Fruit fly (Drosophila melanogaster): ENCODE data around the gene Mcr.

Gene Mcr

DNA sequence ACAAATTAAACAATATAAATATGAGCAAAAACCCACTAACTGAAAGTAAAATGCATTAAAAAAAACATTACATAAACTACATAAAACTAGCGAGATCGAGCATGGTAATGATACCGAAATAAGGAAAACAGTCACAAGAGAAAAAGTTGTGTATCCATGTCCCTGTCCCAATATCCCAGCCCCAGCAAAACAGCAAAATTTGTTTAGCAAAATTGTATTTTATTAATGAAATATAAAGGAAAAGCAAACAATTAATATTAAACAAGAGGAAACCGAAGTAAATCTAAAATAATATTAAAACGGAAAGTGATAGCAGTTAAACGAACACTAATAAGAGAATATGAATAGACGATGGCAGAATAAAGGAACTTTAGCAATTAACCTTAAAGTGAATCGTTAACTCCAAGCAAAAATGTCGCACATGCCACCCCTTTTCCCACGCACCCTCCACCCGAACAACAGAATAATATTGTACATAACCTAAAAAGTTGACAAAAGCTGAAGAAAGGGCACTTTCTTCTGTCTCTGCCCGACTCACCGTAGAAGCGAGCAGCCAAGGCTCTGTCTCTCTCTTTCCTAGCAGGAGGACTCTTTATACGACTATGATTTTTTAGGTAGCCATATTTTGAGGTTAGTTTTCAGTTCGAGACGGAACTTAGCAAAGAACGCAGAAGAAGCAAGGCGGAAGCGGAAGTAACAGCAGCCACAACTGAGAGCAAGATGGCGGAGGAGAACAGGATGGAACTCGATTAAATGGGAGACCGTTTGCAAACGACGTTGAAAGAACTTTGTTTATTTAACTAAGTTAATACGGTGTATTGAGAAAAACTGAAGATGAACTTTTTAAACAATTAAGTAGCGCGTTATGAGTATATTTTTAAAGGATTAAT is 28.0 kb upstream of the Mcr start:
- no peak for TF ChIP-seq Mio (GFP tag; optimal IDR thresholded peaks at IDR 0.05)
- no peak for TF ChIP-seq pan (optimal IDR thresholded peaks at IDR 0.05)
- TF ChIP-seq brk (GFP tag; optimal IDR thresholded peaks at IDR 0.05) = no peak
- TF ChIP-seq OdsH (GFP tag; optimal IDR thresholded peaks at IDR 0.05) = no peak
- TF ChIP-seq HLH106 (tag; optimal IDR thresholded peaks at IDR 0.05) = no peak
- no peak for TF ChIP-seq dl (GFP tag; optimal IDR thresholded peaks at IDR 0.05; ENCODE audit: insufficient read depth in 1 of 2, partially characterized antibody in 2 of 2)
- TF ChIP-seq Myc (optimal IDR thresholded peaks at IDR 0.05) = no peak
- no peak for TF ChIP-seq br (GFP tag; optimal IDR thresholded peaks at IDR 0.05)
- TF ChIP-seq jim (GFP tag; optimal IDR thresholded peaks at IDR 0.05) = no peak
- no peak for TF ChIP-seq Rel (GFP tag; optimal IDR thresholded peaks at IDR 0.05)
- no peak for TF ChIP-seq Rel (tag; optimal IDR thresholded peaks at IDR 0.05)
- no peak for TF ChIP-seq Hnf4 (GFP tag; optimal IDR thresholded peaks at IDR 0.05)
- TF ChIP-seq sage (GFP tag; optimal IDR thresholded peaks at IDR 0.05) = no peak
- no peak for TF ChIP-seq Vsx2 (GFP tag; optimal IDR thresholded peaks at IDR 0.05; ENCODE audit: partially characterized antibody)
- no peak for TF ChIP-seq Jra (GFP tag; optimal IDR thresholded peaks at IDR 0.05)
- no peak for TF ChIP-seq Dif (GFP tag; optimal IDR thresholded peaks at IDR 0.05; ENCODE audit: partially characterized antibody)
- no peak for TF ChIP-seq Hr78 (GFP tag; optimal IDR thresholded peaks at IDR 0.05)
- TF ChIP-seq h (GFP tag; optimal IDR thresholded peaks at IDR 0.05) = no peak
- no peak for TF ChIP-seq woc (GFP tag; optimal IDR thresholded peaks at IDR 0.05)

dm6 chr2L:8104706-8105105 is 21.9 kb upstream of the Mcr start:
- TF ChIP-seq Myc (optimal IDR thresholded peaks at IDR 0.05) (no peak), dl (GFP tag; optimal IDR thresholded peaks at IDR 0.05; ENCODE audit: insufficient read depth in 1 of 2, partially characterized antibody in 2 of 2) (no peak), woc (GFP tag; optimal IDR thresholded peaks at IDR 0.05) (no peak), HLH106 (tag; optimal IDR thresholded peaks at IDR 0.05) (no peak), Dif (GFP tag; optimal IDR thresholded peaks at IDR 0.05; ENCODE audit: partially characterized antibody) (no peak), GATAd (GFP tag; optimal IDR thresholded peaks at IDR 0.05) (no peak), Dfd (GFP tag; optimal IDR thresholded peaks at IDR 0.05) (no peak), CG32264 (GFP tag; optimal IDR thresholded peaks at IDR 0.05) (no peak), ey (GFP tag; optimal IDR thresholded peaks at IDR 0.05) (no peak), psq (GFP tag; optimal IDR thresholded peaks at IDR 0.05) (no peak), Rel (GFP tag; optimal IDR thresholded peaks at IDR 0.05) (no peak), Rel (tag; optimal IDR thresholded peaks at IDR 0.05) (no peak), foxo (GFP tag; optimal IDR thresholded peaks at IDR 0.05) (no peak), pan (optimal IDR thresholded peaks at IDR 0.05) (no peak), Sp1 (GFP tag; optimal IDR thresholded peaks at IDR 0.05) (no peak), CG9705 (GFP tag; optimal IDR thresholded peaks at IDR 0.05) (no peak), CrebA (GFP tag; optimal IDR thresholded peaks at IDR 0.05; ENCODE audit: borderline replicate concordance) (no peak), br (GFP tag; optimal IDR thresholded peaks at IDR 0.05) (no peak), OdsH (GFP tag; optimal IDR thresholded peaks at IDR 0.05) (no peak), usp (GFP tag; optimal IDR thresholded peaks at IDR 0.05) (no peak), Abd-B (GFP tag; optimal IDR thresholded peaks at IDR 0.05) (no peak)

- TF ChIP-seq dl (GFP tag; optimal IDR thresholded peaks at IDR 0.05; ENCODE audit: insufficient read depth in 1 of 2, partially characterized antibody in 2 of 2) (peak in 1 of 2 experiments; percentile 47), pan (optimal IDR thresholded peaks at IDR 0.05) (no peak), Vsx2 (GFP tag; optimal IDR thresholded peaks at IDR 0.05; ENCODE audit: partially characterized antibody) (peak; percentile 97), Dif (GFP tag; optimal IDR thresholded peaks at IDR 0.05; ENCODE audit: partially characterized antibody) (peak; percentile 65)
These were observed 21.3 kb upstream of the Mcr start for dm6 chr2L:8104094-8104493.

DNA sequence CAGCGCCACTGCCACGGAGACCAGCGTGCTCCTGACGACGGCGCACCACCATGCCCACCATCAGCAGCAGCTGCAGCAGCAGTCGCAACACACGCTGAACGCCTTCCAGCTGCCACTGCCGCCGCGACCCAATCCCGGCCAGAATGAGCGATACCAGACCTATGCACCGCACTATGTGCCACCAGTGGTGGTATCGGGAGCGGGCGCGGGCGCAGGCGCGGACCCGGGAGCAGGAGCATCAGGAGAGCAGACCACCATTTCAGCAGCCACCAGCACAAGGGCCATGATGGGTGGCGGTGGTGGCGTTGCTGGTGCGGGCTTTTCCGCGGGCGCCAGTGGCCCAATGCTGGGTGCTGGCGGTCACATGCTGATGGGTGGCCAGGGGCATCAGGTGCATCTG is 20.3 kb upstream of the Mcr start:
- peak; percentile 83 for TF ChIP-seq pan (optimal IDR thresholded peaks at IDR 0.05)
- no peak for TF ChIP-seq jim (GFP tag; optimal IDR thresholded peaks at IDR 0.05)
